Fruit fly (Drosophila melanogaster) whole organism, embryonic: Measurements from ENCODE around the gene Ing5.
A peak's percentile ranks its signal among the peaks of the same experiment; 100 is the strongest.

Experiments
- Abd-B ChIP-seq: fragments of 200-800 bp; sonication (Bioruptor generic); optimal IDR thresholded peaks from 2 replicates; lab custom pipeline; 2018; ENCODE audit warnings: missing biosample characterization, mild to moderate bottlenecking, missing genetic modification characterization, moderate library complexity
- BEAF-32 ChIP-seq: fragments of 200-800 bp; sonication (Bioruptor generic); optimal IDR thresholded peaks from 3 replicates; lab custom pipeline; 2017; ENCODE audit warnings: missing biosample characterization, missing genetic modification characterization, mild to moderate bottlenecking, moderate library complexity, missing genetic modification reagents
- BtbVII ChIP-seq: fragments of 200-800 bp; sonication (Bioruptor generic); optimal IDR thresholded peaks from 3 replicates; lab custom pipeline; 2017; ENCODE audit warnings: missing biosample characterization, mild to moderate bottlenecking, missing genetic modification characterization
- CG10979 ChIP-seq: fragments of 200-800 bp; sonication (Bioruptor generic); optimal IDR thresholded peaks from 2 replicates; lab custom pipeline; 2018; ENCODE audit warnings: missing biosample characterization, mild to moderate bottlenecking, missing genetic modification characterization, moderate library complexity
- CG12219 ChIP-seq: fragments of 200-800 bp; sonication (Bioruptor generic); optimal IDR thresholded peaks from 3 replicates; lab custom pipeline; 2018; ENCODE audit warnings: missing biosample characterization, mild to moderate bottlenecking, missing genetic modification characterization
- CG13894 ChIP-seq: fragments of 200-800 bp; sonication (Bioruptor generic); optimal IDR thresholded peaks from 3 replicates; lab custom pipeline; 2018; ENCODE audit warnings: missing biosample characterization, mild to moderate bottlenecking, missing genetic modification characterization, moderate library complexity
- CG1602 ChIP-seq: fragments of 200-800 bp; sonication (Bioruptor generic); optimal IDR thresholded peaks from 3 replicates; lab custom pipeline; 2016; ENCODE audit warnings: missing biosample characterization, missing genetic modification characterization
- CG16863 ChIP-seq: fragments of 200-800 bp; sonication (Bioruptor generic); optimal IDR thresholded peaks from 3 replicates; lab custom pipeline; 2016; ENCODE audit warnings: missing biosample characterization, missing genetic modification characterization
- CG17186 ChIP-seq: fragments of 200-800 bp; sonication (Bioruptor generic); optimal IDR thresholded peaks from 3 replicates; lab custom pipeline; 2017; ENCODE audit warnings: missing biosample characterization, missing genetic modification reagents, missing genetic modification characterization
- CG17359 ChIP-seq: fragments of 200-800 bp; sonication (Bioruptor generic); optimal IDR thresholded peaks from 3 replicates; lab custom pipeline; 2018; ENCODE audit warnings: missing biosample characterization, mild to moderate bottlenecking, missing genetic modification characterization, moderate library complexity
- CG17802 ChIP-seq: fragments of 200-800 bp; sonication (Bioruptor generic); optimal IDR thresholded peaks from 2 replicates; lab custom pipeline; 2018; ENCODE audit warnings: missing biosample characterization, mild to moderate bottlenecking, missing genetic modification characterization, moderate library complexity
- CG2202 ChIP-seq: fragments of 200-800 bp; sonication (Bioruptor generic); optimal IDR thresholded peaks from 2 replicates; lab custom pipeline; 2018; ENCODE audit warnings: missing biosample characterization, mild to moderate bottlenecking, missing genetic modification characterization
- CG2875 ChIP-seq: fragments of 200-800 bp; sonication (Bioruptor generic); optimal IDR thresholded peaks from 2 replicates; lab custom pipeline; 2017; ENCODE audit warnings: missing biosample characterization, mild to moderate bottlenecking, missing genetic modification characterization, missing genetic modification reagents
- CG3163 ChIP-seq: fragments of 200-800 bp; sonication (Bioruptor generic); optimal IDR thresholded peaks from 3 replicates; lab custom pipeline; 2016; ENCODE audit warnings: missing biosample characterization, missing genetic modification characterization
- CG32767 ChIP-seq: fragments of 200-800 bp; sonication (Bioruptor generic); IDR thresholded peaks from 2 replicates; pipeline ENCODE4 v1.3.6; 2022; ENCODE audit warnings: missing biosample characterization, missing genetic modification characterization
- CG3281 ChIP-seq: fragments of 200-800 bp; sonication (Bioruptor generic); optimal IDR thresholded peaks from 3 replicates; lab custom pipeline; 2017; ENCODE audit warnings: missing biosample characterization, mild to moderate bottlenecking, missing genetic modification characterization
- CG4730 ChIP-seq: fragments of 200-800 bp; sonication (Bioruptor generic); IDR thresholded peaks from 2 replicates; pipeline ENCODE4 v1.3.6; 2022; ENCODE audit warnings: missing biosample characterization, missing genetic modification characterization
- CG5245 ChIP-seq: fragments of 200-800 bp; sonication (Bioruptor generic); optimal IDR thresholded peaks from 3 replicates; lab custom pipeline; 2016; ENCODE audit warnings: missing biosample characterization, missing genetic modification characterization
- CG5953 ChIP-seq: fragments of 200-800 bp; sonication (Bioruptor generic); IDR thresholded peaks from 2 replicates; pipeline ENCODE4 v1.3.6; 2022; ENCODE audit warnings: missing biosample characterization, missing genetic modification characterization
- CG6765 ChIP-seq: fragments of 200-800 bp; sonication (Bioruptor generic); optimal IDR thresholded peaks from 3 replicates; lab custom pipeline; 2017; ENCODE audit warnings: missing biosample characterization, mild to moderate bottlenecking, missing genetic modification characterization
- CG8089 ChIP-seq: fragments of 200-800 bp; sonication (Bioruptor generic); optimal IDR thresholded peaks from 3 replicates; lab custom pipeline; 2016; ENCODE audit warnings: missing biosample characterization, missing genetic modification characterization
- CG8359 ChIP-seq: fragments of 200-800 bp; sonication (Bioruptor generic); optimal IDR thresholded peaks from 2 replicates; lab custom pipeline; 2017; ENCODE audit warnings: missing biosample characterization, mild to moderate bottlenecking, missing genetic modification characterization, borderline replicate concordance
- CG8944 ChIP-seq: fragments of 200-800 bp; sonication (Bioruptor generic); optimal IDR thresholded peaks from 3 replicates; lab custom pipeline; 2016; ENCODE audit warnings: missing biosample characterization, missing genetic modification characterization
- ERR ChIP-seq: fragments of 200-800 bp; sonication (Bioruptor generic); optimal IDR thresholded peaks from 2 replicates; lab custom pipeline; 2016; ENCODE audit warnings: missing biosample characterization, missing genetic modification characterization
- Ets65A ChIP-seq: fragments of 200-800 bp; sonication (Bioruptor generic); peaks from one replicate; lab custom pipeline; 2016; ENCODE audit warnings: missing biosample characterization, missing genetic modification characterization
- Fer3 ChIP-seq: fragments of 200-800 bp; sonication (Bioruptor generic); optimal IDR thresholded peaks from 2 replicates; lab custom pipeline; 2018; ENCODE audit warnings: missing biosample characterization, mild to moderate bottlenecking, missing genetic modification characterization, moderate library complexity
- H15 ChIP-seq: fragments of 200-800 bp; sonication (Bioruptor generic); IDR thresholded peaks from 3 replicates; pipeline ENCODE4 v1.3.6; 2022; ENCODE audit warnings: missing biosample characterization, missing genetic modification characterization
- HmgD ChIP-seq: fragments of 200-800 bp; sonication (Bioruptor generic); optimal IDR thresholded peaks from 3 replicates; lab custom pipeline; 2016; ENCODE audit warnings: missing biosample characterization, missing genetic modification characterization
- MTF-1 ChIP-seq: fragments of 200-800 bp; sonication (Bioruptor generic); optimal IDR thresholded peaks from 2 replicates; lab custom pipeline; 2018; ENCODE audit warnings: missing biosample characterization, mild to moderate bottlenecking, missing genetic modification characterization, borderline replicate concordance
- Med ChIP-seq: fragments of 200-800 bp; sonication (Bioruptor generic); peaks from one replicate; lab custom pipeline; 2016; ENCODE audit warnings: missing biosample characterization, missing genetic modification characterization, mild to moderate bottlenecking, inconsistent platforms, moderate library complexity
- Meics ChIP-seq: fragments of 200-800 bp; sonication (Bioruptor generic); optimal IDR thresholded peaks from 2 replicates; lab custom pipeline; 2017; ENCODE audit warnings: missing biosample characterization, mild to moderate bottlenecking, missing genetic modification characterization
- Sin3A ChIP-seq: fragments of >200 bp; optimal IDR thresholded peaks from 2 replicates; lab custom pipeline; 2018
- Taf1 ChIP-seq: fragments of 200-800 bp; sonication (Bioruptor generic); IDR thresholded peaks from 2 replicates; pipeline ENCODE4 v1.3.6; 2022; ENCODE audit warnings: missing biosample characterization, missing genetic modification characterization
- Trl ChIP-seq, 3 experiments: fragments of >200 bp in 2 of 3; fragments of 200-800 bp in 1 of 3; sonication (Bioruptor generic) in 1 of 3; optimal IDR thresholded peaks; 2 replicates in 1 of 3; 3 replicates in 2 of 3; lab custom pipeline; 2016 to 2017; ENCODE audit warnings: missing biosample characterization in 1 of 3, missing genetic modification characterization in 1 of 3
- abd-A ChIP-seq: fragments of 200-800 bp; sonication (Bioruptor generic); optimal IDR thresholded peaks from 3 replicates; lab custom pipeline; 2019; ENCODE audit warnings: missing biosample characterization, mild to moderate bottlenecking, missing genetic modification characterization, moderate library complexity
- ap ChIP-seq: fragments of 200-800 bp; sonication (Bioruptor generic); IDR thresholded peaks from 2 replicates; pipeline ENCODE4 v1.3.6; 2022; ENCODE audit warnings: missing biosample characterization, missing genetic modification characterization
- cwo ChIP-seq: fragments of 200-800 bp; sonication (Bioruptor generic); optimal IDR thresholded peaks from 3 replicates; lab custom pipeline; 2017; ENCODE audit warnings: missing biosample characterization, missing genetic modification characterization, mild to moderate bottlenecking, moderate library complexity, missing genetic modification reagents
- dan ChIP-seq: fragments of 200-800 bp; sonication (Bioruptor generic); IDR thresholded peaks from 2 replicates; pipeline ENCODE4 v1.3.6; 2022; ENCODE audit warnings: missing biosample characterization, missing genetic modification characterization
- eyg ChIP-seq: fragments of 200-800 bp; sonication (Bioruptor generic); optimal IDR thresholded peaks from 3 replicates; lab custom pipeline; 2016; ENCODE audit warnings: missing biosample characterization, missing genetic modification characterization
- gsb ChIP-seq: fragments of 200-800 bp; sonication (Bioruptor generic); IDR thresholded peaks from 2 replicates; pipeline ENCODE4 v1.3.6; 2022; ENCODE audit warnings: missing biosample characterization, missing genetic modification characterization
- kah ChIP-seq: fragments of 200-800 bp; sonication (Bioruptor generic); optimal IDR thresholded peaks from 2 replicates; lab custom pipeline; 2018; ENCODE audit warnings: missing biosample characterization, mild to moderate bottlenecking, missing genetic modification characterization
- kni ChIP-seq: fragments of 200-800 bp; sonication (Bioruptor generic); optimal IDR thresholded peaks from 3 replicates; lab custom pipeline; 2017; ENCODE audit warnings: mild to moderate bottlenecking, missing biosample characterization, missing genetic modification reagents, missing genetic modification characterization
- lmd ChIP-seq: fragments of 200-800 bp; sonication (Bioruptor generic); IDR thresholded peaks from 2 replicates; pipeline ENCODE4 v1.3.6; 2022; ENCODE audit warnings: missing biosample characterization, missing genetic modification characterization
- mirr ChIP-seq: fragments of 200-800 bp; sonication (Bioruptor generic); optimal IDR thresholded peaks from 3 replicates; lab custom pipeline; 2018; ENCODE audit warnings: missing biosample characterization, mild to moderate bottlenecking, missing genetic modification characterization
- nau ChIP-seq: fragments of 200-800 bp; sonication (Bioruptor generic); optimal IDR thresholded peaks from 3 replicates; lab custom pipeline; 2017; ENCODE audit warnings: missing biosample characterization, mild to moderate bottlenecking, missing genetic modification characterization, missing genetic modification reagents
- nmo ChIP-seq: fragments of 200-800 bp; sonication (Bioruptor generic); optimal IDR thresholded peaks from 2 replicates; lab custom pipeline; 2018; ENCODE audit warnings: missing biosample characterization, mild to moderate bottlenecking, missing genetic modification characterization, moderate library complexity
- onecut ChIP-seq: fragments of 200-800 bp; sonication (Bioruptor generic); IDR thresholded peaks from 2 replicates; pipeline ENCODE4 v1.3.6; 2022; ENCODE audit warnings: missing biosample characterization, missing genetic modification characterization
- sim ChIP-seq: fragments of 200-800 bp; sonication (Bioruptor generic); IDR thresholded peaks from 2 replicates; pipeline ENCODE4 v1.3.6; 2022; ENCODE audit warnings: missing biosample characterization, missing genetic modification characterization
- ssp ChIP-seq: fragments of 200-800 bp; sonication (Bioruptor generic); IDR thresholded peaks from 2 replicates; pipeline ENCODE4 v1.3.6; 2022; ENCODE audit warnings: missing biosample characterization, missing genetic modification characterization
- sug ChIP-seq: fragments of 200-800 bp; optimal IDR thresholded peaks from 2 replicates; lab custom pipeline; 2019; ENCODE audit warnings: missing biosample characterization, mild to moderate bottlenecking, missing genetic modification characterization, moderate library complexity
- tup ChIP-seq: fragments of 200-800 bp; sonication (Bioruptor generic); optimal IDR thresholded peaks from 2 replicates; lab custom pipeline; 2016; ENCODE audit warnings: missing biosample characterization, mild to moderate bottlenecking, missing genetic modification characterization, moderate library complexity
- zf30C ChIP-seq: fragments of 200-800 bp; sonication (Bioruptor generic); optimal IDR thresholded peaks from 3 replicates; lab custom pipeline; 2018; ENCODE audit warnings: missing biosample characterization, mild to moderate bottlenecking, missing genetic modification characterization

The Ing5 gene

DNA sequence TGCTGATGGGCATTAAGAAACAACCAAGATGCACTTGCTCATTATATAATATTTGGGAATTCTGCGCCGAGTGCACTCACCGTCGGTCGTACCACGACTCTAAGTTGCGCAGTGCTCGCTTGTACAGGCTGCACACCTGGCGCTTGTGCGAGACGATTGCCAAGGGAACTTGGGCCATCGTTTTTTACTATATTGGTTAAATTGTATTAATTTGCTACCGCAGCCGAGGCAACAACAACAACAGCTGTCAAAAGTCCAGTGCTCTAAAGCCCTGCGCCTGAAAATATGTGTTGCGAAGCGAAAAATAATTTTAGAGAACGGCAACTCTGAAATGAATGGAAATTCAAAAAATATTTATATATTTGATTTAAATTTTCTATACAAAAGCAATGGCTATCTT, 16.4 kb downstream of the Ing5 start, which contains the start of gene ND-B22 (continued):
- peak; percentile 31 for TF ChIP-seq Fer3 (tag; lab: Kevin White, UChicago)
- no peak for TF ChIP-seq dan
- TF ChIP-seq sim (GFP tag; lab: Robert Waterston, UW) = no peak
- no peak for TF ChIP-seq H15 (GFP tag; lab: Robert Waterston, UW)
- TF ChIP-seq CG32767 = no peak
- TF ChIP-seq kni = no peak
- TF ChIP-seq ap = no peak
- TF ChIP-seq CG13894 = peak; percentile 8
- no peak for TF ChIP-seq CG2875 (GFP tag; lab: Kevin White, UChicago)
- TF ChIP-seq CG8359 = no peak
- peak; percentile 36 for TF ChIP-seq Meics (GFP tag; lab: Kevin White, UChicago)
- TF ChIP-seq CG8089 (GFP tag; lab: Kevin White, UChicago) = no peak
- no peak for TF ChIP-seq cwo (GFP tag; lab: Kevin White, UChicago)
- peak; percentile 88 for TF ChIP-seq Med (GFP tag; lab: Kevin White, UChicago)
- no peak for TF ChIP-seq mirr (GFP tag; lab: Kevin White, UChicago)
- peak; percentile 24 for TF ChIP-seq CG1602
- no peak for TF ChIP-seq HmgD (GFP tag; lab: Kevin White, UChicago)
- TF ChIP-seq nmo (GFP tag; lab: Kevin White, UChicago) = peak; percentile 39
- no peak for TF ChIP-seq CG8944 (GFP tag; lab: Kevin White, UChicago)
- peak; percentile 32 for TF ChIP-seq CG17802 (tag; lab: Kevin White, UChicago)
- TF ChIP-seq CG3281 (GFP tag; lab: Kevin White, UChicago) = peak; percentile 56
- TF ChIP-seq abd-A (tag; lab: Kevin White, UChicago) = no peak
- no peak for TF ChIP-seq lmd (GFP tag; lab: Robert Waterston, UW)
- no peak for TF ChIP-seq onecut (GFP tag; lab: Robert Waterston, UW)
- no peak for TF ChIP-seq ERR
- TF ChIP-seq ssp (GFP tag; lab: Robert Waterston, UW) = no peak
- TF ChIP-seq BEAF-32 (GFP tag; lab: Kevin White, UChicago) = peak; percentile 25
- TF ChIP-seq Sin3A (lab: Kevin White, UChicago) = no peak
- TF ChIP-seq CG17359 (tag; lab: Kevin White, UChicago) = peak; percentile 25
- TF ChIP-seq kah = no peak
- TF ChIP-seq CG4730 (GFP tag; lab: Robert Waterston, UW) = no peak
- TF ChIP-seq CG16863 = no peak
- no peak for TF ChIP-seq eyg
- peak; percentile 22 for TF ChIP-seq CG10979
- no peak for TF ChIP-seq CG5953 (GFP tag; lab: Robert Waterston, UW)
- peak; percentile 32 for TF ChIP-seq nau (GFP tag; lab: Kevin White, UChicago)
- peak; percentile 53 for TF ChIP-seq sug
- TF ChIP-seq Abd-B (GFP tag; lab: Kevin White, UChicago) = no peak
- no peak for TF ChIP-seq Ets65A (GFP tag; lab: Kevin White, UChicago)
- TF ChIP-seq MTF-1 (GFP tag; lab: Kevin White, UChicago) = no peak
- no peak for TF ChIP-seq CG2202
- no peak for TF ChIP-seq Trl (optimal IDR thresholded peaks at IDR 0.05; lab: Kevin White, UChicago)
- TF ChIP-seq Trl (GFP tag; optimal IDR thresholded peaks at IDR 0.05; lab: Kevin White, UChicago) = peak; percentile 31
- peak; percentile 5 for TF ChIP-seq tup (GFP tag; lab: Kevin White, UChicago)
- TF ChIP-seq zf30C = no peak
- TF ChIP-seq CG12219 (GFP tag; lab: Kevin White, UChicago) = no peak
- no peak for TF ChIP-seq CG17186 (GFP tag; lab: Kevin White, UChicago)
- no peak for TF ChIP-seq Taf1 (GFP tag; lab: Robert Waterston, UW)
- TF ChIP-seq CG3163 (GFP tag; lab: Kevin White, UChicago) = no peak
- no peak for TF ChIP-seq CG6765
- no peak for TF ChIP-seq BtbVII
- peak; percentile 25 for TF ChIP-seq CG5245 (GFP tag; lab: Kevin White, UChicago)
- no peak for TF ChIP-seq gsb (GFP tag; lab: Robert Waterston, UW)
